4 worm cellular contexts compared by ENCODE assay signal in the genomic region with DNA sequence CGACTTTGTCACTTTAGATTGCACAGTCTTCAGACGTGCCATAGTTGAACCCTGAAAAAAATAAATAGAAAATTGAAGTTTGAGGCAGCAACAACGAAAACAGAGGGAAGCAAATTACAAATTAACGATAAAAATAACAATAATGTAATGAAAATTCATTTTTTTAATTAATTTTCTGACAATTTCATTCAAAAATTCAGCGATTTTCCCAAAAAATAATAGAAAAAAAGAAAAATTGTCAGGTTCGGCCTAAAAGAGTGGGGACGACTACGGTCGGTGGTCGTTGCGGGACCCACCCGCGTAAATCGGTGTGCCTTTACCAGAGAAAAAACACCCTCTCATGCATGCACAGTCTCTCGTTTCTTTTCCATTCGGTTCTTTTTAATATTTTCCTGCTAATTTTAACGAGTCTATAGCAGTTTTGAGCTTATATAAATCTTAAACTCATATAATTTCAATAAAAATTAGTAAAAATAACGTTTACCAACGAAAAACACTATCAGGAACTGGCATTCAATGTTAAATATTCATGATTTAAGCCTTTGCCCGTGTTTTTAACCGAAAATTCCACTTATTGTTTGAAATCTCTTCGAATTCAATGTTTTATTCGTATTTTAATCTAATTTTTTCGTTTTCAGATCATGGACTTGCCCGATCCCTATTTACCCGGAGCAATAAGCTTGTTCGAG.
A peak's percentile ranks its signal among the peaks of the same experiment; 100 is the strongest.
TF ChIP-seq lines count a peak whose summit lies in the region.

A gene (minus strand): TSS at position 51 of the 689 bp plus-strand sequence.
A gene (plus strand): TSS at position 639 of the 689 bp plus-strand sequence.

TF ChIP-seq in whole organism, L2 larva, 48 proteins besides CTCF, POLR2A, EP300 and RAD21 (continues in another document):
- peak; percentile 81 for TF ChIP-seq lin-11 (tag; optimal IDR thresholded peaks at IDR 0.05; lab: Kevin White, UChicago)
- peak; percentile 55 for TF ChIP-seq nhr-25 (tag; optimal IDR thresholded peaks at IDR 0.05; lab: Kevin White, UChicago)
- TF ChIP-seq crh-2 (tag; optimal IDR thresholded peaks at IDR 0.05; lab: Kevin White, UChicago) = peak; percentile 77
- TF ChIP-seq lin-13 (GFP tag; optimal IDR thresholded peaks at IDR 0.05; lab: Kevin White, UChicago) = peak; percentile 68
- no peak for TF ChIP-seq nhr-237 (tag; optimal IDR thresholded peaks at IDR 0.05; lab: Kevin White, UChicago)
- TF ChIP-seq peb-1 (tag; optimal IDR thresholded peaks at IDR 0.05; lab: Kevin White, UChicago) = no peak
- TF ChIP-seq lsy-2 (tag; optimal IDR thresholded peaks at IDR 0.05; lab: Kevin White, UChicago) = peak; percentile 80 to 98
- TF ChIP-seq blmp-1 (tag; optimal IDR thresholded peaks at IDR 0.05; lab: Kevin White, UChicago; ENCODE audit: insufficient read depth) = peak; percentile 25
- peak; percentile 53 for TF ChIP-seq nhr-129 (tag; optimal IDR thresholded peaks at IDR 0.05; lab: Kevin White, UChicago)
- peak; percentile 84 for TF ChIP-seq unc-55 (GFP tag; optimal IDR thresholded peaks at IDR 0.05; lab: Kevin White, UChicago)
- peak; percentile 40 for TF ChIP-seq sma-3 (GFP tag; optimal IDR thresholded peaks at IDR 0.05; lab: Kevin White, UChicago)
- peak; percentile 40 for TF ChIP-seq F13H6.1 (tag; optimal IDR thresholded peaks at IDR 0.05; lab: Kevin White, UChicago)
- TF ChIP-seq ceh-82 (tag; optimal IDR thresholded peaks at IDR 0.05; lab: Kevin White, UChicago) = no peak
- peak; percentile 75 for TF ChIP-seq C34F6.9 (tag; optimal IDR thresholded peaks at IDR 0.05; lab: Kevin White, UChicago)
- TF ChIP-seq nhr-21 (tag; optimal IDR thresholded peaks at IDR 0.05; lab: Kevin White, UChicago) = peak; percentile 32
- TF ChIP-seq fos-1 (tag; optimal IDR thresholded peaks at IDR 0.05; lab: Kevin White, UChicago) = peak; percentile 36
- TF ChIP-seq ztf-4 (tag; optimal IDR thresholded peaks at IDR 0.05; lab: Kevin White, UChicago) = peak; percentile 52
- peak; percentile 56 for TF ChIP-seq snpc-4 (tag; optimal IDR thresholded peaks at IDR 0.05; lab: Kevin White, UChicago)
- no peak for TF ChIP-seq lin-39 (tag; optimal IDR thresholded peaks at IDR 0.05; lab: Kevin White, UChicago)
- TF ChIP-seq nhr-10 (tag; optimal IDR thresholded peaks at IDR 0.05; lab: Kevin White, UChicago) = no peak

TF ChIP-seq in whole organism, L4 larva, 104 proteins besides CTCF, POLR2A, EP300 and RAD21 (continues in another document):
- 0 out of 2 replicates have a peak, but pooled peaks have one; percentile 38 for TF ChIP-seq arid-1 (GFP tag; conservative IDR thresholded peaks at IDR 0.05; lab: Robert Waterston, UW)
- peak; percentile 70 for TF ChIP-seq lin-38 (GFP tag; IDR thresholded peaks at IDR 0.05; lab: Robert Waterston, UW)
- TF ChIP-seq hif-1 (tag; optimal IDR thresholded peaks at IDR 0.05; lab: Kevin White, UChicago) = peak in 1 of 2 experiments; percentile 64
- TF ChIP-seq lsy-2 (tag; optimal IDR thresholded peaks at IDR 0.05; lab: Kevin White, UChicago) = peak; percentile 49 to 98
- TF ChIP-seq F44E2.7 (GFP tag; IDR thresholded peaks at IDR 0.05; lab: Robert Waterston, UW) = no peak
- TF ChIP-seq nhr-77 (tag; optimal IDR thresholded peaks at IDR 0.05; lab: Kevin White, UChicago) = peak; percentile 50
- TF ChIP-seq R02D3.7 (tag; optimal IDR thresholded peaks at IDR 0.05; lab: Kevin White, UChicago) = no peak
- peak; percentile 32 for TF ChIP-seq ama-1 (optimal IDR thresholded peaks at IDR 0.05; lab: Kevin White, UChicago)
- TF ChIP-seq dpl-1 (GFP tag; optimal IDR thresholded peaks at IDR 0.05; lab: Kevin White, UChicago) = peak; percentile 63
- TF ChIP-seq aha-1 (tag; lab: Kevin White, UChicago) = peak; percentile 23
- TF ChIP-seq mep-1 (tag; optimal IDR thresholded peaks at IDR 0.05; lab: Kevin White, UChicago) = peak; percentile 71
- TF ChIP-seq mes-2 (tag; optimal IDR thresholded peaks at IDR 0.05; lab: Kevin White, UChicago; ENCODE audit: poor library complexity, severe bottlenecking) = peak; percentile 84
- TF ChIP-seq nhr-11 (tag; optimal IDR thresholded peaks at IDR 0.05; lab: Kevin White, UChicago) = peak; percentile 45
- TF ChIP-seq daf-16 (GFP tag; optimal IDR thresholded peaks at IDR 0.05; lab: Kevin White, UChicago) = no peak
- TF ChIP-seq daf-16 (tag; optimal IDR thresholded peaks at IDR 0.05; lab: Kevin White, UChicago) = peak; percentile 32
- peak; percentile 60 for TF ChIP-seq lin-13 (GFP tag; optimal IDR thresholded peaks at IDR 0.05; lab: Kevin White, UChicago)
- peak; percentile 25; the same call in 1 of the 2 replicates for TF ChIP-seq dmd-6 (GFP tag; IDR thresholded peaks at IDR 0.05; lab: Robert Waterston, UW)
- TF ChIP-seq duxl-1 (tag; optimal IDR thresholded peaks at IDR 0.05; lab: Kevin White, UChicago; ENCODE audit: poor library complexity) = no peak
- TF ChIP-seq sdz-12 (GFP tag; optimal IDR thresholded peaks at IDR 0.05; lab: Kevin White, UChicago) = no peak
- TF ChIP-seq saeg-2 (GFP tag; IDR thresholded peaks at IDR 0.05; lab: Robert Waterston, UW) = no peak
- peak; percentile 40 for TF ChIP-seq fkh-10 (GFP tag; optimal IDR thresholded peaks at IDR 0.05; lab: Kevin White, UChicago)

TF ChIP-seq in whole organism, late embryonic, 69 proteins besides CTCF, POLR2A, EP300 and RAD21:
- TF ChIP-seq elt-4 (tag; optimal IDR thresholded peaks at IDR 0.05; lab: Kevin White, UChicago) (no peak), ceh-2 (tag; optimal IDR thresholded peaks at IDR 0.05; lab: Kevin White, UChicago) (no peak), nfya-1 (tag; optimal IDR thresholded peaks at IDR 0.05; lab: Kevin White, UChicago) (peak; percentile 70), unc-55 (GFP tag; optimal IDR thresholded peaks at IDR 0.05; lab: Kevin White, UChicago) (peak; percentile 19), K09A11.1 (tag; optimal IDR thresholded peaks at IDR 0.05; lab: Kevin White, UChicago; ENCODE audit: insufficient read depth) (no peak), ceh-31 (tag; optimal IDR thresholded peaks at IDR 0.05; lab: Kevin White, UChicago) (no peak), gmeb-2 (tag; optimal IDR thresholded peaks at IDR 0.05; lab: Kevin White, UChicago) (no peak)

TF ChIP-seq in whole organism, mixed stage, embryonic, 35 proteins besides CTCF, POLR2A, EP300 and RAD21:
- peak; percentile 95 for TF ChIP-seq lsy-2 (tag; optimal IDR thresholded peaks at IDR 0.05; lab: Kevin White, UChicago)
- TF ChIP-seq mep-1 (tag; optimal IDR thresholded peaks at IDR 0.05; lab: Kevin White, UChicago) = peak; percentile 46
- peak; percentile 50 for TF ChIP-seq nhr-237 (tag; optimal IDR thresholded peaks at IDR 0.05; lab: Kevin White, UChicago)
- TF ChIP-seq ces-1 (GFP tag; optimal IDR thresholded peaks at IDR 0.05; lab: Kevin White, UChicago) = peak; percentile 44
- no peak for TF ChIP-seq elt-1 (tag; optimal IDR thresholded peaks at IDR 0.05; lab: Kevin White, UChicago; ENCODE audit: borderline replicate concordance, insufficient read depth)
- TF ChIP-seq zip-8 (tag; optimal IDR thresholded peaks at IDR 0.05; lab: Kevin White, UChicago) = no peak
- peak; percentile 11 for TF ChIP-seq hlh-1 (tag; optimal IDR thresholded peaks at IDR 0.05; lab: Kevin White, UChicago)
- TF ChIP-seq nhr-2 (tag; optimal IDR thresholded peaks at IDR 0.05; lab: Kevin White, UChicago) = no peak
- no peak for TF ChIP-seq lin-13 (tag; optimal IDR thresholded peaks at IDR 0.05; lab: Kevin White, UChicago)
TF ChIP-seq in whole organism, mixed stage, embryonic: peak in this region for 5.
